Fruit fly (Drosophila melanogaster): ENCODE measurements around the gene Oli.

Oli gene

DNA sequence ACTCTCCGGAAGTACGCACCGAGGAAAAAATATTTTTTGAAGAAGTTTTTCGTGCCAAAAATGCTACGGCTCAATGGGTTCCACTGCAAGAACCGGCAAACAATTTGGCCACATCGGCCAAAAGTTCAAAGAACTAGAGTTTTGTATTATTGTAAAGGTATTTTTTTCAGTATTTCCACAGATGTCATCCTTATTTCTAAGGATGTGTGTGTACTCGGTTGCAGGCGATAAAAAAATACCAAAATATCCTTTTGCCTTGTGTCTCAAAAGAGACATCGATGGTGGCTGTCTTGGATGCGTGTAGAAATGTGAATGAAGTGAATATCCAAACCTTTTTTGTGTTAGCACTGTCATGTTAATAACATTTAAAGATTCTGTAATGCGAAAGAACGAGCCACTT, 14.2 kb downstream of the Oli start (continued):
- TF ChIP-seq CG2712 (tag; optimal IDR thresholded peaks at IDR 0.05) (no peak), CG1603 (tag; optimal IDR thresholded peaks at IDR 0.05) (peak; percentile 29), C15 (GFP tag; IDR thresholded peaks at IDR 0.05) (no peak), CG43689 (GFP tag; IDR thresholded peaks at IDR 0.05) (no peak), wek (GFP tag; optimal IDR thresholded peaks at IDR 0.05) (no peak), CG8089 (GFP tag; optimal IDR thresholded peaks at IDR 0.05) (no peak), CG15514 (GFP tag; optimal IDR thresholded peaks at IDR 0.05) (peak; percentile 98), ATbp (GFP tag; optimal IDR thresholded peaks at IDR 0.05) (no peak), nerfin-1 (tag; optimal IDR thresholded peaks at IDR 0.05) (peak; percentile 1), CG2120 (GFP tag; optimal IDR thresholded peaks at IDR 0.05) (no peak), CHES-1-like (GFP tag; optimal IDR thresholded peaks at IDR 0.05) (no peak), Dfd (GFP tag; optimal IDR thresholded peaks at IDR 0.05) (no peak), CG9215 (GFP tag; IDR thresholded peaks at IDR 0.05) (no peak), sob (GFP tag; IDR thresholded peaks at IDR 0.05) (no peak), BEAF-32 (GFP tag; optimal IDR thresholded peaks at IDR 0.05) (peak; percentile 49), Nf-YC (tag; optimal IDR thresholded peaks at IDR 0.05) (no peak), da (GFP tag; optimal IDR thresholded peaks at IDR 0.05) (no peak), Sry-δ (GFP tag; optimal IDR thresholded peaks at IDR 0.05) (peak; percentile 62), Jarid2 (GFP tag; optimal IDR thresholded peaks at IDR 0.05) (no peak), CG9437 (GFP tag; optimal IDR thresholded peaks at IDR 0.05) (no peak), mirr (GFP tag; optimal IDR thresholded peaks at IDR 0.05) (no peak), CG15601 (tag; optimal IDR thresholded peaks at IDR 0.05) (peak; percentile 7), trem (tag; optimal IDR thresholded peaks at IDR 0.05) (no peak), Hr39 (optimal IDR thresholded peaks at IDR 0.05) (no peak), E2f2 (GFP tag; IDR thresholded peaks at IDR 0.05) (peak; percentile 64), kah (GFP tag; optimal IDR thresholded peaks at IDR 0.05) (no peak), pan (optimal IDR thresholded peaks at IDR 0.05) (no peak), pan (GFP tag; optimal IDR thresholded peaks at IDR 0.05 in 1 of 2, IDR thresholded peaks at IDR 0.05 in 1 of 2) (no peak), CG33213 (GFP tag; optimal IDR thresholded peaks at IDR 0.05) (peak; percentile 43), HmgD (GFP tag; optimal IDR thresholded peaks at IDR 0.05) (peak; percentile 43), fru (optimal IDR thresholded peaks at IDR 0.05) (no peak), CoRest (tag; optimal IDR thresholded peaks at IDR 0.05) (peak; percentile 1), lbe (GFP tag; optimal IDR thresholded peaks at IDR 0.05) (no peak), crp (GFP tag; optimal IDR thresholded peaks at IDR 0.05) (no peak), rib (GFP tag; IDR thresholded peaks at IDR 0.05) (no peak), CG18262 (tag; optimal IDR thresholded peaks at IDR 0.05) (no peak), CG14050 (GFP tag; IDR thresholded peaks at IDR 0.05) (no peak), sens (GFP tag) (no peak), gfzf (GFP tag; optimal IDR thresholded peaks at IDR 0.05) (peak; percentile 57), CG7786 (GFP tag; optimal IDR thresholded peaks at IDR 0.05) (no peak), knrl (GFP tag; IDR thresholded peaks at IDR 0.05; ENCODE audit: partially characterized antibody) (no peak; the same call in 2 of the 3 replicates), CG7745 (tag; optimal IDR thresholded peaks at IDR 0.05) (no peak), btn (GFP tag; optimal IDR thresholded peaks at IDR 0.05) (no peak), CG10543 (GFP tag; optimal IDR thresholded peaks at IDR 0.05) (no peak), Lim3 (GFP tag; IDR thresholded peaks at IDR 0.05) (no peak), pzg (GFP tag; optimal IDR thresholded peaks at IDR 0.05) (peak; percentile 57), Hr78 (GFP tag; optimal IDR thresholded peaks at IDR 0.05) (no peak), Dp (GFP tag; optimal IDR thresholded peaks at IDR 0.05) (peak; percentile 63)

Measured in whole organism, embryonic.